Worm (Caenorhabditis elegans) whole organism, L1 larva: ENCODE data around the gene F46C5.7.

Experiments
- aly-2 ChIP-seq: fragments of 150-350 bp; optimal IDR thresholded peaks from 2 replicates; lab custom pipeline; 2014; ENCODE audit warnings: missing biosample characterization, missing genetic modification characterization
- dpl-1 ChIP-seq, 3 experiments: fragments of 150-350 bp in 2 of 3; sonication (generic microtip) in 1 of 3; optimal IDR thresholded peaks; 2 replicates each; lab custom pipeline; 2014 to 2017; ENCODE audit warnings: missing biosample characterization in 3 of 3, missing genetic modification characterization in 3 of 3, missing genetic modification reagents in 3 of 3
- lin-15B ChIP-seq: fragments of 150-350 bp; sonication (generic microtip); optimal IDR thresholded peaks from 3 replicates; lab custom pipeline; 2014; ENCODE audit warnings: missing biosample characterization, missing genetic modification characterization
- lsy-2 ChIP-seq, 2 experiments: fragments of 150-350 bp; optimal IDR thresholded peaks; 2 replicates each; lab custom pipeline; 2014; ENCODE audit warnings: missing biosample characterization in 2 of 2, missing genetic modification characterization in 2 of 2
- nhr-12 ChIP-seq: sonication (generic microtip); optimal IDR thresholded peaks from 2 replicates; lab custom pipeline; 2017; ENCODE audit warnings: missing biosample characterization, missing genetic modification characterization
- unc-30 ChIP-seq: sonication (generic microtip); optimal IDR thresholded peaks from 2 replicates; lab custom pipeline; 2017; ENCODE audit warnings: missing biosample characterization, missing genetic modification characterization
- unc-62 ChIP-seq: fragments of 150-350 bp; optimal IDR thresholded peaks from 2 replicates; lab custom pipeline; 2014; ENCODE audit warnings: missing biosample characterization, missing genetic modification reagents, missing genetic modification characterization
- zag-1 ChIP-seq: fragments of 150-350 bp; optimal IDR thresholded peaks from 2 replicates; lab custom pipeline; 2014; ENCODE audit warnings: missing biosample characterization, missing genetic modification characterization
- ztf-4 ChIP-seq: fragments of 150-350 bp; optimal IDR thresholded peaks from 2 replicates; lab custom pipeline; 2014; ENCODE audit warnings: missing biosample characterization, missing genetic modification characterization

- TF ChIP-seq zag-1 (tag; lab: Kevin White, UChicago) (no peak), aly-2 (tag; lab: Kevin White, UChicago) (no peak), nhr-12 (no peak), lin-15B (tag; lab: Kevin White, UChicago) (no peak), ztf-4 (no peak), unc-30 (tag; lab: Kevin White, UChicago) (no peak), lsy-2 (tag; optimal IDR thresholded peaks at IDR 0.05; lab: Kevin White, UChicago) (peak in 1 of 2 experiments; percentile 63), unc-62 (GFP tag; lab: Kevin White, UChicago) (no peak), dpl-1 (GFP tag; optimal IDR thresholded peaks at IDR 0.05; lab: Kevin White, UChicago) (peak; percentile 0 to 48 (median 12))
These were observed 28.3 kb upstream of the F46C5.7 start, which contains the start of the genes F46C5.9 and rer-1 for ce11 chrII:8810679-8811413.
